Fruit fly (Drosophila melanogaster): ENCODE data around the gene CG6707.

Gene CG6707

dm6 chr3L:9864275-9865052, 33.9 kb downstream of the CG6707 start, which contains the start of the genes iPLA2-VIA and Ciz1 (continued):
- TF ChIP-seq CG42726 (GFP tag; IDR thresholded peaks at IDR 0.05; ENCODE audit: partially characterized antibody) = 0 out of 2 replicates have a peak, but pooled peaks have one; percentile 47
- TF ChIP-seq amos (GFP tag; IDR thresholded peaks at IDR 0.05; ENCODE audit: partially characterized antibody) = peak; percentile 71; the same call in 1 of the 2 replicates
- no peak for TF ChIP-seq ara (GFP tag; IDR thresholded peaks at IDR 0.05)
- peak; percentile 70; the same call in 1 of the 2 replicates for TF ChIP-seq bbx (GFP tag; IDR thresholded peaks at IDR 0.05; ENCODE audit: partially characterized antibody)
- peak; percentile 82 for TF ChIP-seq CG13287 (GFP tag; IDR thresholded peaks at IDR 0.05; ENCODE audit: partially characterized antibody)
- TF ChIP-seq Spps (tag; optimal IDR thresholded peaks at IDR 0.05) = no peak
- TF ChIP-seq zen (tag; optimal IDR thresholded peaks at IDR 0.05) = peak; percentile 48
- no peak for TF ChIP-seq pfk (GFP tag; optimal IDR thresholded peaks at IDR 0.05)
- no peak for TF ChIP-seq gcm (GFP tag; optimal IDR thresholded peaks at IDR 0.05)
- TF ChIP-seq CG31441 (GFP tag; IDR thresholded peaks at IDR 0.05) = no peak
- TF ChIP-seq CG10147 (GFP tag; optimal IDR thresholded peaks at IDR 0.05) = no peak
- TF ChIP-seq Lim3 (GFP tag; IDR thresholded peaks at IDR 0.05) = no peak
- TF ChIP-seq CG10431 (GFP tag; optimal IDR thresholded peaks at IDR 0.05) = no peak
- TF ChIP-seq ash1 (GFP tag; optimal IDR thresholded peaks at IDR 0.05) = no peak
- no peak for TF ChIP-seq yki (optimal IDR thresholded peaks at IDR 0.05)
- no peak for TF ChIP-seq croc (GFP tag; conservative IDR thresholded peaks at IDR 0.05)
- peak; percentile 25 for TF ChIP-seq CG33213 (GFP tag; optimal IDR thresholded peaks at IDR 0.05)
- no peak for TF ChIP-seq CG34376 (GFP tag; optimal IDR thresholded peaks at IDR 0.05)
- TF ChIP-seq Doc2 (GFP tag; IDR thresholded peaks at IDR 0.05) = no peak
- TF ChIP-seq CG34422 (GFP tag; IDR thresholded peaks at IDR 0.05) = peak; percentile 55; the same call in 1 of the 3 replicates
- peak in 1 of 2 experiments; percentile 39 for TF ChIP-seq Pdp1 (GFP tag; optimal IDR thresholded peaks at IDR 0.05)
- TF ChIP-seq Side (GFP tag; optimal IDR thresholded peaks at IDR 0.05) = peak; percentile 13
- TF ChIP-seq CG15601 (tag; optimal IDR thresholded peaks at IDR 0.05) = no peak
- TF ChIP-seq ranshi (GFP tag; IDR thresholded peaks at IDR 0.05) = no peak
- TF ChIP-seq CG13775 (GFP tag; optimal IDR thresholded peaks at IDR 0.05) = no peak
- no peak for TF ChIP-seq CG10274 (GFP tag; optimal IDR thresholded peaks at IDR 0.05)
- no peak for TF ChIP-seq Dip2 (GFP tag; IDR thresholded peaks at IDR 0.05)
- peak; percentile 38 for TF ChIP-seq Antp (GFP tag; optimal IDR thresholded peaks at IDR 0.05)
- no peak for TF ChIP-seq Elba2 (GFP tag; optimal IDR thresholded peaks at IDR 0.05)
- no peak for TF ChIP-seq schlank (tag; optimal IDR thresholded peaks at IDR 0.05)
- no peak for TF ChIP-seq E2f2 (GFP tag; IDR thresholded peaks at IDR 0.05)
- peak; percentile 32 for TF ChIP-seq CG2120 (GFP tag; optimal IDR thresholded peaks at IDR 0.05)
- TF ChIP-seq CG30020 (tag; optimal IDR thresholded peaks at IDR 0.05) = peak; percentile 59
- TF ChIP-seq da (GFP tag; optimal IDR thresholded peaks at IDR 0.05) = no peak
- TF ChIP-seq ewg (GFP tag; optimal IDR thresholded peaks at IDR 0.05) = no peak
- peak; percentile 46 for TF ChIP-seq CG3995 (GFP tag; optimal IDR thresholded peaks at IDR 0.05)
- peak; percentile 29 for TF ChIP-seq tin (GFP tag; optimal IDR thresholded peaks at IDR 0.05)
- TF ChIP-seq CG8290 (GFP tag; optimal IDR thresholded peaks at IDR 0.05) = peak; percentile 54
- TF ChIP-seq CG8290 (tag; optimal IDR thresholded peaks at IDR 0.05) = no peak
- TF ChIP-seq zfh1 (GFP tag; IDR thresholded peaks at IDR 0.05) = no peak
- no peak for TF ChIP-seq CG15269 (tag; optimal IDR thresholded peaks at IDR 0.05)
- TF ChIP-seq Rfx (GFP tag; IDR thresholded peaks at IDR 0.05) = no peak
- TF ChIP-seq CG12659 (GFP tag; optimal IDR thresholded peaks at IDR 0.05) = peak; percentile 84
- TF ChIP-seq Myb (GFP tag; optimal IDR thresholded peaks at IDR 0.05) = no peak
- no peak for TF ChIP-seq gem (tag; optimal IDR thresholded peaks at IDR 0.05)
- TF ChIP-seq jing (GFP tag; optimal IDR thresholded peaks at IDR 0.05) = no peak
- no peak for TF ChIP-seq gro (GFP tag; optimal IDR thresholded peaks at IDR 0.05)
- TF ChIP-seq Neu2 (GFP tag; optimal IDR thresholded peaks at IDR 0.05; ENCODE audit: borderline replicate concordance) = no peak
- TF ChIP-seq insv (GFP tag; optimal IDR thresholded peaks at IDR 0.05) = peak in 1 of 2 experiments; percentile 14
- TF ChIP-seq z (GFP tag; IDR thresholded peaks at IDR 0.05) = no peak

Measured in whole organism, embryonic.